Worm (Caenorhabditis elegans) whole organism, L3 larva: ENCODE measurements around the gene epic-2.

Source experiments
- R02D3.7 ChIP-seq: fragments of 150-350 bp; optimal IDR thresholded peaks from 2 replicates; lab custom pipeline; 2014; ENCODE audit warnings: missing biosample characterization, missing genetic modification characterization
- elt-1 ChIP-seq: fragments of 150-350 bp; optimal IDR thresholded peaks from 2 replicates; lab custom pipeline; 2014; ENCODE audit warnings: missing biosample characterization, missing genetic modification characterization
- fkh-10 ChIP-seq: sonication (generic microtip); optimal IDR thresholded peaks from 2 replicates; lab custom pipeline; 2017; ENCODE audit warnings: missing biosample characterization, missing genetic modification reagents, missing genetic modification characterization
- hmg-11 ChIP-seq: sonication (generic microtip); optimal IDR thresholded peaks from 2 replicates; lab custom pipeline; 2016; ENCODE audit warnings: missing genetic modification characterization, missing compliant biosample characterization
- lin-15B ChIP-seq: fragments of 150-350 bp; optimal IDR thresholded peaks from 2 replicates; lab custom pipeline; 2014; ENCODE audit warnings: missing biosample characterization, missing genetic modification characterization
- nhr-67 ChIP-seq: fragments of 150-350 bp; optimal IDR thresholded peaks from 2 replicates; lab custom pipeline; 2014; ENCODE audit warnings: missing biosample characterization, missing genetic modification characterization
- nhr-76 ChIP-seq: fragments of 150-350 bp; sonication (generic microtip); optimal IDR thresholded peaks from 5 replicates; lab custom pipeline; 2014; ENCODE audit warnings: missing biosample characterization, missing genetic modification characterization

- TF ChIP-seq R02D3.7 (tag; lab: Kevin White, UChicago), result no peak
- TF ChIP-seq nhr-67 (tag; lab: Kevin White, UChicago), result no peak
- TF ChIP-seq fkh-10 (GFP tag; lab: Kevin White, UChicago), result no peak
- no peak for TF ChIP-seq hmg-11
- no peak for TF ChIP-seq elt-1 (tag; lab: Kevin White, UChicago)
- no peak for TF ChIP-seq nhr-76 (tag; lab: Kevin White, UChicago)
- no peak for TF ChIP-seq lin-15B (tag; lab: Kevin White, UChicago)
Measured at ce11 chrIV:1676926-1677325, 43.7 kb upstream of the epic-2 start.
